Worm (Caenorhabditis elegans) whole organism, midembryonic: ENCODE measurements around the gene F56H9.2.

Experiments used
- T22C8.4 ChIP-seq: fragments of 200-800 bp; sonication (Bioruptor generic); IDR thresholded peaks from 2 replicates; pipeline ENCODE4 v1.3.6; 2022; ENCODE audit warnings: missing genetic modification characterization, missing compliant biosample characterization
- cog-1 ChIP-seq: sonication (generic microtip); optimal IDR thresholded peaks from 2 replicates; lab custom pipeline; 2016; ENCODE audit warnings: missing genetic modification characterization, missing compliant biosample characterization
- flt-1 ChIP-seq: fragments of 200-800 bp; sonication (Bioruptor generic); IDR thresholded peaks from 2 replicates; pipeline ENCODE4 v1.3.6; 2022; ENCODE audit warnings: missing genetic modification characterization, missing compliant biosample characterization
- klf-2 ChIP-seq: fragments of 200-800 bp; sonication (Bioruptor generic); conservative IDR thresholded peaks from 2 replicates; pipeline ENCODE4 v1.3.6; 2022; ENCODE audit warnings: missing genetic modification reagents, missing genetic modification characterization, missing compliant biosample characterization
- med-1 ChIP-seq: sonication (generic microtip); optimal IDR thresholded peaks from 2 replicates; lab custom pipeline; 2017; ENCODE audit warnings: missing genetic modification characterization, mild to moderate bottlenecking, missing compliant biosample characterization, antibody characterized with exemption, missing genetic modification reagents; ENCODE audit not compliant: insufficient read depth
- ref-1 ChIP-seq: fragments of 200-800 bp; sonication (Bioruptor generic); conservative IDR thresholded peaks from 2 replicates; pipeline ENCODE4 v1.3.6; 2022; ENCODE audit warnings: missing genetic modification reagents, missing genetic modification characterization, missing compliant biosample characterization
- tab-1 ChIP-seq: fragments of 200-800 bp; sonication (Bioruptor generic); IDR thresholded peaks from 2 replicates; pipeline ENCODE4 v1.3.6; 2022; ENCODE audit warnings: missing genetic modification characterization, missing compliant biosample characterization
- ztf-23 ChIP-seq: fragments of 200-800 bp; sonication (Bioruptor generic); IDR thresholded peaks from 2 replicates; pipeline ENCODE4 v1.3.6; 2022; ENCODE audit warnings: missing genetic modification reagents, missing genetic modification characterization, missing compliant biosample characterization
- ztf-29 ChIP-seq: fragments of 200-800 bp; sonication (Bioruptor generic); IDR thresholded peaks from 2 replicates; pipeline ENCODE4 v1.3.6; 2022; ENCODE audit warnings: missing genetic modification reagents, missing genetic modification characterization, missing compliant biosample characterization

The F56H9.2 gene

DNA sequence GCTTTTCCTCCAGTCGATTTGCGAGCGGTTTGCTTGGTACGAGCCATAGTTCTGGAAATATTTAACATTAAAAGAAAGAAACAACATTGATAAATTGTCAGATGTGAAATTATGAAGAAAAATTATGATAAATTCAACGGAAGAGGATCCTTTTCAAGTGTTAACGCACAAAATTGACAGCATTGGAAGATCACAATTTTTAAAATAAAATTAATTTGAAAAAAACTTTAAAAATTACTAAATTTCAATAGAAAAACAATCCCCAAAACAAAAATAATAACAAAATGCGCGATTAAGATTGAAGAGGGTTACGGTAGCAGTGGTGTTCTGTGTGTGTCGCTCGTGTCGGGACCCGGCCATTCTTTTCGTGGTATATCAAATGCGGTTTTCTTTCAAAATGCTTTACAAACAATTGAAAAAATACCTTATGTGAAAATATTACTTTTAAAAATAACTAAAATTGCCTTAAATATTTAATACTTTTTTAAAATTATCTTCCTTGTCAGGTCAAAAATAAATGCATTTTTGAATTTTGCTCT is 22.9 kb downstream of the F56H9.2 start, which contains the start of gene his-74:
Gene his-74 (minus strand): TSS at position 51 of the 539 bp plus-strand sequence.
- TF ChIP-seq ztf-29 (no peak), cog-1 (no peak), klf-2 (GFP tag; lab: Robert Waterston, UW) (no peak), flt-1 (GFP tag; lab: Robert Waterston, UW) (no peak), ztf-23 (GFP tag; lab: Robert Waterston, UW) (no peak), med-1 (GFP tag; lab: Kevin White, UChicago) (no peak), tab-1 (GFP tag; lab: Robert Waterston, UW) (no peak), ref-1 (no peak), T22C8.4 (GFP tag; lab: Robert Waterston, UW) (no peak)

DNA sequence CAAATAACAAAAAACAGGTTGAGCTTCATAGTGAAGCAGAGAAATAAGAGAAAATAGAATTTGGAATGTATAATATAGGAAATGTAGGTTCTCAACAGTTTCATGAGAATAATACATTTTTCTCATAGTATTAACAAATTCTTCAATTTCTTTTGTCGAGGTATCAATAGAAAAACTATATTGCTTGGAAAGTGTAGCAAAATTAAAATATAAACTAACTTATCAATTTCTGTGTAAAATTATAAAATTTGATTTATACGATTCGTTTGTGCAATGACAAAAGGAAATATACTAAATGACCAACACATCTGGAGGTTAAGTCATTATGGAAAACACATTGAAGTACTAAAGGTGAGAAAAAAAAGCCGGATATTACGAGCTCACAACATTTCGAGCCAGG is 24.2 kb downstream of the F56H9.2 start, which contains the start of gene W05B10.3:
Gene W05B10.3 (minus strand): TSS at position 101 of the 400 bp plus-strand sequence.
- TF ChIP-seq ztf-29: no peak
- no peak for TF ChIP-seq ztf-23 (GFP tag; lab: Robert Waterston, UW)
- TF ChIP-seq klf-2 (GFP tag; lab: Robert Waterston, UW): no peak
- TF ChIP-seq cog-1: no peak
- TF ChIP-seq ref-1: no peak
- TF ChIP-seq flt-1 (GFP tag; lab: Robert Waterston, UW): no peak
- TF ChIP-seq med-1 (GFP tag; lab: Kevin White, UChicago): no peak
- no peak for TF ChIP-seq T22C8.4 (GFP tag; lab: Robert Waterston, UW)
- TF ChIP-seq tab-1 (GFP tag; lab: Robert Waterston, UW): no peak

DNA sequence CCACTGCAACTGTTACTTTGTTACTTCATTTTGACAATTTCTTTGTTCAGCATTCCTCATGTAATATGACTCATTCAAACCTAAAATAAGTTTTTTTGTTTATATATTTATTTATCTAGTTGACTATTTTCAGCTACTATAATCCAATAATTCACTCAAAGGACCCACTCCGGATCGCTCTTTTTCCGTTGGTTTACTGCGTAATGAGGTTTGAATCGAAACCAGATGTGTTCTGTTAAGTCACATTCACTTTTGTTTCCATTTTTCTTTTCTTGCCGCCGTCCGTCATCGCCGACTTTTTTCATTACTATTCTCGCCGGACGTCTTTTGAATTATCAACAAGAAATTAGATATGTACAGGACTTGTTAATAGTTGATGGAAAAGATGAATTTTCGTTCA is 25.9 kb downstream of the F56H9.2 start:
- TF ChIP-seq ztf-23 (GFP tag; lab: Robert Waterston, UW) (no peak), ref-1 (no peak), tab-1 (GFP tag; lab: Robert Waterston, UW) (no peak), med-1 (GFP tag; lab: Kevin White, UChicago) (no peak), cog-1 (no peak)

DNA sequence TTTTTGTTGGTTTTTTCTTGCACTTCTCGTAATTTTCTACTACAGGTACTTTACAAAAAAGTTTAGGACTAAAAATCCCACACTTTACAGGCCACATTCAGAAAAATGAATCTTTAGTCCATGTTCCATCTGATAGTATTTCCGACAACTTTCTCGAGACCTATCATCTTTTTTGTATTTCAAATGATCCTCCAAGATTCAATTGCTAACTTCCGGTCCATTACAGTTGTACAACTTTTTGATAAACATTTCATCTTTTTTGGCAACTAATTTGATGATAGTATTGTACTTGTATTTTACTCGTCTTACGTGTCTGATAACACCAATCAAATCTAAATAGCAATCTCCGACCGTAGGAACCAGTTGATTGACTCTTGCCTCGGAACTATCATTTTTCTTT is 29.9 kb downstream of the F56H9.2 start:
- no peak for TF ChIP-seq ztf-29
- no peak for TF ChIP-seq T22C8.4 (GFP tag; lab: Robert Waterston, UW)
- no peak for TF ChIP-seq med-1 (GFP tag; lab: Kevin White, UChicago)
- no peak for TF ChIP-seq ref-1

DNA sequence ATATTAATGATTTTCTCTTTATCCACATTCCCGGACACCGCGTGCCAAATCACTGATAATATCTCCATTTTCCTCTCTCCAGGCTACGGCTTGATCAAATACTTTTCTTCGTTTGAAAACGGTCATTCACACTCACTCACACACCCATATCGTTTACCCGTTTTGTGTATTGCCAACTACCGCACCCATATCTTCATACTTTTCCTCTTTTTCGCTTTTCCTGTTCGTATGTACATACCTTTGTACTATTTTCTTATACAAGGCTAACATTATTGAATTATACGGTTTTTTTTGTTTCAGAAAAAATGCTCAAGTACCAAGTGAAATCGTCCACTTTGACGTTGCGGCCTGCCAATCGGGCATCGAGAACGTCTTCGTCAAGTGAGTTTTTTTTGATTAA is 30.5 kb downstream of the F56H9.2 start, which contains the start of gene W05B10.4:
Gene W05B10.4 (plus strand): TSS at position 301 of the 400 bp plus-strand sequence.
- TF ChIP-seq med-1 (GFP tag; lab: Kevin White, UChicago): no peak
- no peak for TF ChIP-seq ztf-23 (GFP tag; lab: Robert Waterston, UW)

DNA sequence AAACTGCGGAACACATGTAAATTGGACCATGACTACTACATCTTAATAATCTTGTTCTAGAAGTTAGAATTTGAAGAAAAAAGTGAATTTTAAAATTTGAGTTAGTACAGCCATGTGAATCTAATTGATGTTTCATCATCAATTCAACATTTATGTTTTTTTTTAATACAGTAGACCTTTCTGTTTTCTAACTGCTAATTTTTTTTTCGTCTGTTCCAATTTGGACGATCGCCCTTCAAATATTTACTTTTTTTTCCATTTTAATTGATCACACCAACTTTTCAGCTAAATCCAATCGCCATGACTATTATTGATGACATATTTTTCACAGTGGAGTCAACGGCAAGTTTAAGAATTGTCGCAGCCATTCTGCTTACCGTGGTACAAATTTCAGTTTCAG is 33.1 kb downstream of the F56H9.2 start, which contains the start of gene srx-116:
Gene srx-116 (plus strand): TSS at position 301 of the 400 bp plus-strand sequence.
- TF ChIP-seq med-1 (GFP tag; lab: Kevin White, UChicago) (no peak), cog-1 (no peak), flt-1 (GFP tag; lab: Robert Waterston, UW) (no peak), klf-2 (GFP tag; lab: Robert Waterston, UW) (no peak), tab-1 (GFP tag; lab: Robert Waterston, UW) (no peak), ref-1 (no peak), ztf-23 (GFP tag; lab: Robert Waterston, UW) (no peak), ztf-29 (no peak)

DNA sequence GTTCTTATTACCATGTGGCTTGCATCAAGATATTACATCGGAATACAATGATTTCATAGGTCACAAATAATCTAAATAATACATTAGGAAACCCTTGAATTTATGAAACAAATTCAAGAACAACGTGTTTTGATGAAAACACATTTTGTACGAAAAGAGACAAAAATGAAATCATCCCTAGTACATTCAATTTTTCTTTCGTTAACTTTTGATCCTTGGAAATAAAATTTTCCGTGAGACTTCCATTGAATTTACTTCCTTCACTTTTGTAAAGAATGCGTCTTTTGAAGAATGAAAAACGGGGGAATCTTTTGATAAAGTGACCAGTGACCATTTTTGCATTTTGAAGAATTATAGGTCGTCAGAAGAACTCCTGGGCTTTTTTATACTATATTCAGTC is 36.3 kb downstream of the F56H9.2 start:
- no peak for TF ChIP-seq med-1 (GFP tag; lab: Kevin White, UChicago)
- TF ChIP-seq flt-1 (GFP tag; lab: Robert Waterston, UW): no peak
- no peak for TF ChIP-seq ztf-29
- TF ChIP-seq ref-1: no peak
- TF ChIP-seq tab-1 (GFP tag; lab: Robert Waterston, UW): no peak
- TF ChIP-seq ztf-23 (GFP tag; lab: Robert Waterston, UW): no peak
- no peak for TF ChIP-seq cog-1
- TF ChIP-seq T22C8.4 (GFP tag; lab: Robert Waterston, UW): no peak
- no peak for TF ChIP-seq klf-2 (GFP tag; lab: Robert Waterston, UW)

DNA sequence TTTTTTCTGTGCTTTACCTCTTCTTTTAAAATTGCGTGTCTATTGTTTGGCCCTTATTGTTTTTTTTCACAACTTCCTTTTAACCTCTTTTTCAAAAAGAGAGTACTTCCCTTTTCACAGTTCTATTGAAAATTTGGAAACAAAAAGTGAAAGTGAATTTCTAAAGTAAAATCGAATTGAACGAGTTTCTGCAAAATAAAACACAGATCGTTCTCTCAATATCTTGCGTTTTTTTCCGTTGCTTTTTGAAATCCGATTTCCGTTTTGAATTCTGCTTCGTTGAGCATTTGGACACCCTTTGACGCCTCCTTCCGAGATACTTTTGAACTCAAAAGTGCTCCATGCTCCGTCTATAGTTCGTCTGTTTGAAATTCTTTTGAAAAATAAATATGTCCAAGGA is 38.8 kb downstream of the F56H9.2 start:
- TF ChIP-seq ref-1: no peak
- no peak for TF ChIP-seq med-1 (GFP tag; lab: Kevin White, UChicago)
- TF ChIP-seq cog-1: no peak
- TF ChIP-seq ztf-23 (GFP tag; lab: Robert Waterston, UW): no peak
- no peak for TF ChIP-seq T22C8.4 (GFP tag; lab: Robert Waterston, UW)
- no peak for TF ChIP-seq ztf-29
- no peak for TF ChIP-seq tab-1 (GFP tag; lab: Robert Waterston, UW)
- no peak for TF ChIP-seq flt-1 (GFP tag; lab: Robert Waterston, UW)

DNA sequence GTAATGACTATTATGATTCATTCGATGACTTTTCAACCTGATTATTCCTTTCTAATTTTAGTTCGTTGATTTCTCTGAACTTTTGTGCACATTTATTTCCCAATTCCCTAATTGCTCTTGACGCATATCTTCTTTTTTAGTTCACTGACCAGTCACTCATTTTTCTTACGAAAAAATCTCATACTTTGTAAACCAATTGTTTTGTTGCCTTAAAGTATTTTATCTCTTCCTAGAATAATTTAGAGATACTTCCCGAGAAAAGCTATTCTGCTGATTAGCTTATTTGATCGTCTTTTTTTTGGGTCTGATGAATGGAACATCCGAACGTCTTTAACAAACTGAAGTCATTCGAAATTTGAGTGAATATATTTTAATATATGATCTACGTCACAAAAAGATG is 41.8 kb downstream of the F56H9.2 start:
- TF ChIP-seq flt-1 (GFP tag; lab: Robert Waterston, UW): no peak
- TF ChIP-seq T22C8.4 (GFP tag; lab: Robert Waterston, UW): no peak

DNA sequence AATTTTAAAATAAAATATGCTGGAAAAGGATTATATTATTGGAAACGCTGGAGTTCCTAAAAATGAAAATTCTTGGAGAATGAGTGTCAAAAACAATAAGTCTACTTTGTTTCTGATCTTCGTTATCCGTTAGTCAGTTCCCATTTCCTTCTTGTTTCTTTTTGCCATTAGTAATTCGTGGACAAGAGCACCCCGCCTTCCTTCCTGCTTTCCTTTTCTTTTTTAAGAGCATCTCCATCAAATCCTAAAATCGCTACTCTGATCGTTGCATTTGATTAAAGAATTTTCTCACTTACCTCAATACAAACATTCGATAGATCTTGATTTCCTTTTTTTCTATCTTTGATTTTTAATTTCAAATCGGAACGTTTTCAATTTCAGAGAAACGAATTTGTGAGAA is 42.3 kb downstream of the F56H9.2 start, which contains the start of gene frpr-15:
Gene frpr-15 (plus strand): TSS at position 301 of the 400 bp plus-strand sequence.
- TF ChIP-seq T22C8.4 (GFP tag; lab: Robert Waterston, UW) (no peak), klf-2 (GFP tag; lab: Robert Waterston, UW) (no peak), ztf-23 (GFP tag; lab: Robert Waterston, UW) (no peak), ref-1 (no peak), tab-1 (GFP tag; lab: Robert Waterston, UW) (no peak), ztf-29 (no peak), cog-1 (no peak), med-1 (GFP tag; lab: Kevin White, UChicago) (no peak)
